Worm (Caenorhabditis elegans) whole organism, L1 larva: ENCODE measurements around the gene catp-8.

Source experiments
- efl-3 ChIP-seq: fragments of 200-800 bp; sonication (Bioruptor generic); optimal IDR thresholded peaks from 2 replicates; lab custom pipeline; 2018; ENCODE audit warnings: mild to moderate bottlenecking, missing genetic modification characterization, missing compliant biosample characterization
- elt-2 ChIP-seq: sonication (generic microtip); optimal IDR thresholded peaks from 2 replicates; lab custom pipeline; 2016; ENCODE audit warnings: missing genetic modification characterization, mild to moderate bottlenecking, inconsistent platforms, missing compliant biosample characterization, missing genetic modification reagents
- lin-13 ChIP-seq: fragments of 150-350 bp; optimal IDR thresholded peaks from 2 replicates; lab custom pipeline; 2014; ENCODE audit warnings: missing biosample characterization, missing genetic modification reagents, missing genetic modification characterization
- nhr-11 ChIP-seq: fragments of 150-350 bp; optimal IDR thresholded peaks from 2 replicates; lab custom pipeline; 2014; ENCODE audit warnings: missing biosample characterization, missing genetic modification characterization
- nhr-19 ChIP-seq: fragments of 200-800 bp; sonication (Bioruptor generic); conservative IDR thresholded peaks from 2 replicates; pipeline ENCODE4 v1.3.6; 2022; ENCODE audit warnings: missing genetic modification characterization, missing compliant biosample characterization

ce11 chrIV:11510664-11511063 is 31.6 kb upstream of the catp-8 start, which contains the start of gene M04B2.6:
- TF ChIP-seq efl-3 (GFP tag; lab: Kevin White, UChicago) (no peak), elt-2 (no peak), nhr-11 (tag; lab: Kevin White, UChicago) (no peak), lin-13 (GFP tag; lab: Kevin White, UChicago) (no peak), nhr-19 (GFP tag; lab: Robert Waterston, UW) (no peak)
